Worm (Caenorhabditis elegans): ENCODE results near the gene cyn-17.

ce11 chrV:5785372-5785771 lies 14.1 kb upstream of the cyn-17 start, which contains the start of gene F44E7.7:
- TF ChIP-seq pqm-1 (tag; optimal IDR thresholded peaks at IDR 0.05) (no peak), ZK546.5 (tag; optimal IDR thresholded peaks at IDR 0.05) (no peak), jun-1 (tag; optimal IDR thresholded peaks at IDR 0.05) (no peak), fkh-2 (tag; optimal IDR thresholded peaks at IDR 0.05) (no peak), tbx-2 (tag; optimal IDR thresholded peaks at IDR 0.05) (no peak), elt-3 (tag; optimal IDR thresholded peaks at IDR 0.05) (no peak)
